Fruit fly (Drosophila melanogaster): Measurements from ENCODE around the gene Akap200.
A peak's percentile ranks its signal among the peaks of the same experiment; 100 is the strongest.

The Akap200 gene

DNA sequence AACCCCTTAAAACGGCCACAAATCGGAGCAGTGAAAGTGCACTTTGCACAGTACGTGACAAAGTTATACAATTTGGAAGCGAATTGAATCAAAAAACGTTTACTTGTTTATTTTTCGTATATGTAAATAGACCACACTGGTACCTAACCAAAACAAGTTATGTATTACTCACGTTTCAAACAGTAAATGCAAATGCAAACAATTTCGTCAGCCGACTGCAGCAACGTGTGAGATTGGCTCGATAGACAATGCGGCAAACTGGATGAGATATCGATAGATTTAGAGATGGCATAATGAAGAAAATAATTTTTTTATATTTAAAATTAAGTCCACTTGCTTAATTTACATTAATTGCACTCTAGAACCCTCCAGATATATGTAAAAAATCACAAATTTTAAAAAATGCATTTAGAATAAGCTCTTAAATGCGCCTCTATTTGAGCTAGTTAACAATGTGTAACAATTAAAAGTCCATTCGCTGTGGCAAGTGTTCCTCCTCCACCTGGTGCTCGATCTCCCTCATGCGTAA is 33.9 kb upstream of the Akap200 start, which contains the start of gene AlaRS (continued):
- TF ChIP-seq zf30C (GFP tag; optimal IDR thresholded peaks at IDR 0.05) (no peak), CG1529 (GFP tag; optimal IDR thresholded peaks at IDR 0.05) (no peak), crc (GFP tag; optimal IDR thresholded peaks at IDR 0.05) (no peak), CG13624 (GFP tag; optimal IDR thresholded peaks at IDR 0.05) (peak; percentile 20), CG6683 (GFP tag; optimal IDR thresholded peaks at IDR 0.05) (peak; percentile 17), CG16779 (GFP tag; IDR thresholded peaks at IDR 0.05) (no peak), CG10147 (GFP tag; optimal IDR thresholded peaks at IDR 0.05) (peak; percentile 21), Max (GFP tag; optimal IDR thresholded peaks at IDR 0.05) (peak; percentile 36), CG1792 (GFP tag; optimal IDR thresholded peaks at IDR 0.05) (no peak), ssp (GFP tag; IDR thresholded peaks at IDR 0.05) (no peak), corto (GFP tag; optimal IDR thresholded peaks at IDR 0.05) (peak; percentile 50), schlank (tag; optimal IDR thresholded peaks at IDR 0.05) (no peak), lilli (GFP tag; optimal IDR thresholded peaks at IDR 0.05) (peak; percentile 62), CG15269 (tag; optimal IDR thresholded peaks at IDR 0.05) (peak; percentile 39), CG33557 (GFP tag; optimal IDR thresholded peaks at IDR 0.05) (no peak), CG11398 (GFP tag; optimal IDR thresholded peaks at IDR 0.05) (no peak), sob (GFP tag; IDR thresholded peaks at IDR 0.05) (no peak; the same call in 1 of the 2 replicates), mam (GFP tag; optimal IDR thresholded peaks at IDR 0.05) (peak; percentile 25), CG8359 (GFP tag; optimal IDR thresholded peaks at IDR 0.05; ENCODE audit: borderline replicate concordance) (no peak), Side (GFP tag; optimal IDR thresholded peaks at IDR 0.05) (no peak), MTF-1 (GFP tag; optimal IDR thresholded peaks at IDR 0.05; ENCODE audit: borderline replicate concordance) (no peak), tin (GFP tag; optimal IDR thresholded peaks at IDR 0.05) (peak; percentile 19), odd (GFP tag; optimal IDR thresholded peaks at IDR 0.05) (peak; percentile 27), CG4282 (GFP tag; optimal IDR thresholded peaks at IDR 0.05) (no peak), Trl (optimal IDR thresholded peaks at IDR 0.05) (no peak), Trl (GFP tag; optimal IDR thresholded peaks at IDR 0.05) (no peak), CG12236 (GFP tag; optimal IDR thresholded peaks at IDR 0.05) (no peak), yki (optimal IDR thresholded peaks at IDR 0.05) (no peak), Rx (GFP tag; IDR thresholded peaks at IDR 0.05) (no peak), unpg (GFP tag; optimal IDR thresholded peaks at IDR 0.05) (peak; percentile 41), salm (tag; optimal IDR thresholded peaks at IDR 0.05) (no peak), CG3847 (GFP tag; IDR thresholded peaks at IDR 0.05) (0 out of 2 replicates have a peak, but pooled peaks have one; percentile 9), H2.0 (GFP tag; IDR thresholded peaks at IDR 0.05) (no peak), prd (optimal IDR thresholded peaks at IDR 0.05) (no peak), prd (GFP tag; IDR thresholded peaks at IDR 0.05) (0 out of 3 replicates have a peak, but pooled peaks have one; percentile 7), slbo (GFP tag; IDR thresholded peaks at IDR 0.05) (peak; percentile 37; the same call in 1 of the 2 replicates), Hr78 (GFP tag; optimal IDR thresholded peaks at IDR 0.05) (no peak), da (GFP tag; optimal IDR thresholded peaks at IDR 0.05) (no peak), dmrt11E (tag; optimal IDR thresholded peaks at IDR 0.05) (peak; percentile 40), CG14860 (GFP tag; IDR thresholded peaks at IDR 0.05; ENCODE audit: partially characterized antibody) (peak; percentile 41; the same call in 1 of the 3 replicates), Hmx (GFP tag; optimal IDR thresholded peaks at IDR 0.05) (no peak), toy (GFP tag; IDR thresholded peaks at IDR 0.05) (no peak), Lhr (GFP tag; optimal IDR thresholded peaks at IDR 0.05) (no peak), pan (optimal IDR thresholded peaks at IDR 0.05) (no peak), pan (GFP tag; optimal IDR thresholded peaks at IDR 0.05 in 1 of 2, IDR thresholded peaks at IDR 0.05 in 1 of 2) (peak in 1 of 2 experiments; percentile 43), CG3065 (GFP tag; optimal IDR thresholded peaks at IDR 0.05) (no peak), org-1 (GFP tag; optimal IDR thresholded peaks at IDR 0.05) (no peak), chn (GFP tag; optimal IDR thresholded peaks at IDR 0.05) (no peak), CG14667 (GFP tag; IDR thresholded peaks at IDR 0.05) (no peak), CG12942 (GFP tag; optimal IDR thresholded peaks at IDR 0.05) (peak; percentile 4), CG34422 (GFP tag; IDR thresholded peaks at IDR 0.05) (0 out of 3 replicates have a peak, but pooled peaks have one; percentile 26), GATAe (GFP tag; conservative IDR thresholded peaks at IDR 0.05) (no peak)

Data from whole organism, embryonic.